Worm (Caenorhabditis elegans): ENCODE measurements around the gene W02D7.12.

W02D7.12 gene

DNA sequence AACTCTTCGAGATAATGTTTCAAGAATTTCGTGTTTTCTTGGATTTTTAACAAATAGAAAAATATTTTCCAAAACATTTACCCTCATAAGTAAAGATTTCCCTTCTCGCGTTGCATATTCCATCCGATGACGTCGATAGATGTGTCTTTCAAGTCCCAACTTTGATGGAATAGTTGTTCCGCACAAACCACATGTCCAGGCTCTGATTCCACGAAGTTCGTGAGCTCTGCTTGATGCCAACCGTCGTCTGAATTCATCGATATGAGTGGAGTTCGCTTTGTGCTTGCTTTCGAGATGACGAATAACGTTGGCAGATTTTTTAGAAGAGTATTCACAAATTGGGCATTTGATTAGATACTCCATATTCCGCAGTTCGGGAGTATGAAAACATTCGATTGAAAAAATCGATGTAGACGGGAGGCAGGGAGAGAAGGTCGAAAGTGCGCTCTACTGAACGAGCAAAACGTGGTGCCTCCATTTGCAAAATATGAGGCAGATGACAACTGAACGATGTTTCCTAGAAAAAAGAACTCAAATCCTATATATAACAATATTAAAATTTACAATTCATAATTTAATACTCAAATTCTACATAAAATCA lies 10.3 kb upstream of the W02D7.12 start, which contains the start of gene W02D7.6 (continued):
- TF ChIP-seq egl-27 (tag; optimal IDR thresholded peaks at IDR 0.05) = no peak
- peak; percentile 70 for TF ChIP-seq ama-1 (optimal IDR thresholded peaks at IDR 0.05)

DNA sequence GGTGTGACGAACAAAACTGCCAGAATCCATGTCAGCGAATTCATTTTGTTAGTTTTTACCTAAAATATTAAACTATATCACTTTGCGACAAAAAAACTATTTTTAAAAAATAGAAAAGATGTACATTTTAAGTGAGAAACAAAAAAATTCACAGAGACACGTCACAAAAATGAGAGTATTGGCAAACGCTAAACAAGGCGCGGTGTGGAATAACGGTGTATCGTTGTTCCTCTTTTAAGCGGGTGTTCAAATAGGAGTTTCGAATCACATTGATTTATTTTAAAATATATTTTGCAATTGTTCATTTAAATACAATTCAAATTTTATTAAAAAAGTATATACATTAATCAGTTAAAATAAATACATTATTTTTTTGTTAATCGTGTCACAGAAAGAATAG lies 8.8 kb upstream of the W02D7.12 start, which contains the start of gene sel-9:
Gene sel-9 (minus strand): TSS at position 59 of the 400 bp plus-strand sequence.
- TF ChIP-seq jun-1 (tag; optimal IDR thresholded peaks at IDR 0.05) (no peak), pqm-1 (tag; optimal IDR thresholded peaks at IDR 0.05) (no peak), ama-1 (optimal IDR thresholded peaks at IDR 0.05) (no peak), nhr-76 (tag; optimal IDR thresholded peaks at IDR 0.05) (no peak), ceh-28 (tag; optimal IDR thresholded peaks at IDR 0.05) (peak; percentile 9), nhr-11 (tag; optimal IDR thresholded peaks at IDR 0.05) (no peak), R02D3.7 (tag; optimal IDR thresholded peaks at IDR 0.05) (no peak), egl-5 (tag; optimal IDR thresholded peaks at IDR 0.05) (no peak), fos-1 (tag; optimal IDR thresholded peaks at IDR 0.05) (no peak), lsy-12 (tag; optimal IDR thresholded peaks at IDR 0.05) (no peak), fkh-2 (tag; optimal IDR thresholded peaks at IDR 0.05) (no peak), nfya-1 (tag; optimal IDR thresholded peaks at IDR 0.05; ENCODE audit: insufficient read depth) (peak; percentile 54), nhr-237 (tag; optimal IDR thresholded peaks at IDR 0.05) (no peak), aly-2 (tag; optimal IDR thresholded peaks at IDR 0.05) (no peak), egl-27 (tag; optimal IDR thresholded peaks at IDR 0.05) (no peak), tbx-2 (tag; optimal IDR thresholded peaks at IDR 0.05) (no peak), elt-1 (tag; optimal IDR thresholded peaks at IDR 0.05) (no peak), nhr-77 (tag; optimal IDR thresholded peaks at IDR 0.05) (no peak), mml-1 (tag; optimal IDR thresholded peaks at IDR 0.05) (no peak), nhr-12 (tag; optimal IDR thresholded peaks at IDR 0.05) (no peak), ztf-4 (tag; optimal IDR thresholded peaks at IDR 0.05) (no peak), fkh-10 (GFP tag; optimal IDR thresholded peaks at IDR 0.05) (no peak), nhr-28 (tag; optimal IDR thresholded peaks at IDR 0.05) (no peak), eor-1 (tag; optimal IDR thresholded peaks at IDR 0.05) (no peak), ceh-82 (tag; optimal IDR thresholded peaks at IDR 0.05) (no peak), nhr-25 (tag; optimal IDR thresholded peaks at IDR 0.05) (no peak), skn-1 (tag; optimal IDR thresholded peaks at IDR 0.05) (peak; percentile 16), mdl-1 (tag; optimal IDR thresholded peaks at IDR 0.05) (no peak), elt-2 (tag; optimal IDR thresholded peaks at IDR 0.05) (peak; percentile 22), hmg-11 (tag; optimal IDR thresholded peaks at IDR 0.05) (no peak), ZK546.5 (tag; optimal IDR thresholded peaks at IDR 0.05) (no peak), daf-12 (tag; optimal IDR thresholded peaks at IDR 0.05) (no peak), unc-39 (tag; optimal IDR thresholded peaks at IDR 0.05) (no peak), unc-62 (GFP tag; optimal IDR thresholded peaks at IDR 0.05) (no peak), nhr-43 (tag; optimal IDR thresholded peaks at IDR 0.05; ENCODE audit: poor library complexity, severe bottlenecking) (no peak), sea-2 (GFP tag; optimal IDR thresholded peaks at IDR 0.05) (no peak), lin-39 (tag; optimal IDR thresholded peaks at IDR 0.05) (no peak), ztf-11 (tag; optimal IDR thresholded peaks at IDR 0.05) (no peak), nhr-67 (tag; optimal IDR thresholded peaks at IDR 0.05) (no peak), elt-3 (tag; optimal IDR thresholded peaks at IDR 0.05) (no peak), zag-1 (tag; optimal IDR thresholded peaks at IDR 0.05) (no peak), pha-4 (tag; optimal IDR thresholded peaks at IDR 0.05) (peak; percentile 60), ceh-9 (tag; optimal IDR thresholded peaks at IDR 0.05) (no peak), lin-15B (tag; optimal IDR thresholded peaks at IDR 0.05) (peak; percentile 74), nhr-23 (tag; optimal IDR thresholded peaks at IDR 0.05) (peak; percentile 46), snpc-4 (tag; optimal IDR thresholded peaks at IDR 0.05) (no peak), ceh-16 (tag; optimal IDR thresholded peaks at IDR 0.05) (no peak)

Data from whole organism, L3 larva.